Worm (Caenorhabditis elegans) whole organism, L3 larva: ENCODE data around the gene ttbk-5.

ENCODE experiments used
- ZK546.5 ChIP-seq: sonication (generic microtip); optimal IDR thresholded peaks from 2 replicates; lab custom pipeline; 2017; ENCODE audit warnings: missing biosample characterization, missing genetic modification characterization
- aly-2 ChIP-seq: fragments of 150-350 bp; optimal IDR thresholded peaks from 2 replicates; lab custom pipeline; 2014; ENCODE audit warnings: missing biosample characterization, missing genetic modification characterization
- lin-15B ChIP-seq: fragments of 150-350 bp; optimal IDR thresholded peaks from 2 replicates; lab custom pipeline; 2014; ENCODE audit warnings: missing biosample characterization, missing genetic modification characterization
- lsy-12 ChIP-seq: sonication (generic microtip); optimal IDR thresholded peaks from 2 replicates; lab custom pipeline; 2016; ENCODE audit warnings: mild to moderate bottlenecking, missing genetic modification characterization, missing compliant biosample characterization
- nhr-12 ChIP-seq: fragments of 150-350 bp; optimal IDR thresholded peaks from 2 replicates; lab custom pipeline; 2014; ENCODE audit warnings: missing biosample characterization, missing genetic modification characterization
- nhr-28 ChIP-seq: fragments of 150-350 bp; optimal IDR thresholded peaks from 2 replicates; lab custom pipeline; 2014; ENCODE audit warnings: missing biosample characterization, missing genetic modification characterization
- nhr-76 ChIP-seq: fragments of 150-350 bp; sonication (generic microtip); optimal IDR thresholded peaks from 5 replicates; lab custom pipeline; 2014; ENCODE audit warnings: missing biosample characterization, missing genetic modification characterization
- nhr-77 ChIP-seq: fragments of 150-350 bp; optimal IDR thresholded peaks from 2 replicates; lab custom pipeline; 2014; ENCODE audit warnings: missing biosample characterization, missing genetic modification characterization
- pqm-1 ChIP-seq: fragments of 150-350 bp; optimal IDR thresholded peaks from 2 replicates; lab custom pipeline; 2017; ENCODE audit warnings: missing biosample characterization, missing genetic modification characterization, inconsistent platforms
- snpc-4 ChIP-seq: fragments of 150-350 bp; optimal IDR thresholded peaks from 2 replicates; lab custom pipeline; 2014; ENCODE audit warnings: missing biosample characterization, missing genetic modification characterization
- tbx-2 ChIP-seq: sonication (generic microtip); optimal IDR thresholded peaks from 2 replicates; lab custom pipeline; 2016; ENCODE audit warnings: mild to moderate bottlenecking, missing genetic modification characterization, missing compliant biosample characterization
- unc-39 ChIP-seq: sonication (generic microtip); optimal IDR thresholded peaks from 4 replicates; lab custom pipeline; 2017; ENCODE audit warnings: missing biosample characterization, missing genetic modification characterization
- ztf-11 ChIP-seq: fragments of 150-350 bp; optimal IDR thresholded peaks from 2 replicates; lab custom pipeline; 2014; ENCODE audit warnings: missing biosample characterization, missing genetic modification characterization
- ztf-4 ChIP-seq: fragments of 150-350 bp; optimal IDR thresholded peaks from 2 replicates; lab custom pipeline; 2014; ENCODE audit warnings: missing biosample characterization, missing genetic modification characterization

ce11 chrIV:10075899-10076298 lies 14.6 kb upstream of the ttbk-5 start, which contains the start of gene W01B6.5:
- TF ChIP-seq unc-39 (tag; lab: Kevin White, UChicago) (no peak), lin-15B (no peak), lsy-12 (no peak), nhr-28 (tag; lab: Kevin White, UChicago) (no peak), ZK546.5 (no peak), ztf-11 (tag; lab: Kevin White, UChicago) (no peak), ztf-4 (no peak), pqm-1 (no peak), tbx-2 (tag; lab: Kevin White, UChicago) (no peak), nhr-76 (tag; lab: Kevin White, UChicago) (no peak), nhr-77 (tag; lab: Kevin White, UChicago) (no peak), nhr-12 (tag; lab: Kevin White, UChicago) (no peak), snpc-4 (tag; lab: Kevin White, UChicago) (no peak), aly-2 (tag; lab: Kevin White, UChicago) (no peak)
